Worm (Caenorhabditis elegans) whole organism, L3 larva: Measurements from ENCODE around the gene C04E12.5.

Source experiments
- R02D3.7 ChIP-seq: fragments of 150-350 bp; optimal IDR thresholded peaks from 2 replicates; lab custom pipeline; 2014; ENCODE audit warnings: missing biosample characterization, missing genetic modification characterization
- ZK546.5 ChIP-seq: sonication (generic microtip); optimal IDR thresholded peaks from 2 replicates; lab custom pipeline; 2017; ENCODE audit warnings: missing biosample characterization, missing genetic modification characterization
- ama-1 ChIP-seq: fragments of 150-350 bp; optimal IDR thresholded peaks from 2 replicates; lab custom pipeline; 2018
- ceh-28 ChIP-seq: fragments of 150-350 bp; optimal IDR thresholded peaks from 2 replicates; lab custom pipeline; 2014; ENCODE audit warnings: missing biosample characterization, missing genetic modification reagents, missing genetic modification characterization
- ceh-82 ChIP-seq: fragments of 150-350 bp; optimal IDR thresholded peaks from 2 replicates; lab custom pipeline; 2014; ENCODE audit warnings: missing biosample characterization, missing genetic modification characterization
- ceh-9 ChIP-seq: sonication (generic microtip); optimal IDR thresholded peaks from 2 replicates; lab custom pipeline; 2018; ENCODE audit warnings: missing biosample characterization, missing genetic modification characterization
- daf-12 ChIP-seq: fragments of 150-350 bp; optimal IDR thresholded peaks from 2 replicates; lab custom pipeline; 2014; ENCODE audit warnings: missing biosample characterization, missing genetic modification reagents, missing genetic modification characterization
- egl-27 ChIP-seq: sonication (generic microtip); optimal IDR thresholded peaks from 4 replicates; lab custom pipeline; 2017; ENCODE audit warnings: missing biosample characterization, missing genetic modification reagents, missing genetic modification characterization
- elt-2 ChIP-seq: sonication (generic microtip); optimal IDR thresholded peaks from 2 replicates; lab custom pipeline; 2016; ENCODE audit warnings: missing genetic modification reagents, mild to moderate bottlenecking, missing genetic modification characterization, missing compliant biosample characterization
- elt-3 ChIP-seq, 3 experiments: fragments of 150-350 bp in 1 of 3; sonication (generic microtip) in 2 of 3; optimal IDR thresholded peaks; 2 replicates in 2 of 3; 4 replicates in 1 of 3; lab custom pipeline; 2014 to 2017; ENCODE audit warnings: missing biosample characterization in 3 of 3, missing genetic modification characterization in 3 of 3
- eor-1 ChIP-seq, 2 experiments: fragments of 150-350 bp; optimal IDR thresholded peaks; 2 replicates each; lab custom pipeline; 2014 to 2018; ENCODE audit warnings: missing biosample characterization in 2 of 2, missing genetic modification characterization in 2 of 2
- fkh-10 ChIP-seq: sonication (generic microtip); optimal IDR thresholded peaks from 2 replicates; lab custom pipeline; 2017; ENCODE audit warnings: missing biosample characterization, missing genetic modification reagents, missing genetic modification characterization
- fkh-2 ChIP-seq: fragments of 150-350 bp; optimal IDR thresholded peaks from 2 replicates; lab custom pipeline; 2014; ENCODE audit warnings: missing biosample characterization, missing genetic modification reagents, missing genetic modification characterization
- fos-1 ChIP-seq: fragments of 150-350 bp; optimal IDR thresholded peaks from 2 replicates; lab custom pipeline; 2014; ENCODE audit warnings: missing biosample characterization, missing genetic modification characterization
- hmg-11 ChIP-seq: sonication (generic microtip); optimal IDR thresholded peaks from 2 replicates; lab custom pipeline; 2016; ENCODE audit warnings: missing genetic modification characterization, missing compliant biosample characterization
- jun-1 ChIP-seq: fragments of 150-350 bp; optimal IDR thresholded peaks from 2 replicates; lab custom pipeline; 2014; ENCODE audit warnings: missing biosample characterization, missing genetic modification reagents, missing genetic modification characterization
- lin-39 ChIP-seq: fragments of 150-350 bp; optimal IDR thresholded peaks from 2 replicates; lab custom pipeline; 2018; ENCODE audit warnings: missing biosample characterization, missing genetic modification reagents, missing genetic modification characterization
- lsy-12 ChIP-seq: sonication (generic microtip); optimal IDR thresholded peaks from 2 replicates; lab custom pipeline; 2016; ENCODE audit warnings: mild to moderate bottlenecking, missing genetic modification characterization, missing compliant biosample characterization
- nfya-1 ChIP-seq: sonication (generic microtip); optimal IDR thresholded peaks from 2 replicates; lab custom pipeline; 2017; ENCODE audit warnings: missing genetic modification characterization, mild to moderate bottlenecking, missing compliant biosample characterization, antibody characterized with exemption, moderate library complexity; ENCODE audit not compliant: insufficient read depth
- nhr-11 ChIP-seq: fragments of 150-350 bp; optimal IDR thresholded peaks from 2 replicates; lab custom pipeline; 2014; ENCODE audit warnings: missing biosample characterization, missing genetic modification characterization
- nhr-12 ChIP-seq: fragments of 150-350 bp; optimal IDR thresholded peaks from 2 replicates; lab custom pipeline; 2014; ENCODE audit warnings: missing biosample characterization, missing genetic modification characterization
- nhr-237 ChIP-seq: fragments of 150-350 bp; optimal IDR thresholded peaks from 2 replicates; lab custom pipeline; 2014; ENCODE audit warnings: missing biosample characterization, missing genetic modification characterization
- nhr-25 ChIP-seq: sonication (generic microtip); optimal IDR thresholded peaks from 2 replicates; lab custom pipeline; 2017; ENCODE audit warnings: missing biosample characterization, missing genetic modification characterization
- nhr-28 ChIP-seq: fragments of 150-350 bp; optimal IDR thresholded peaks from 2 replicates; lab custom pipeline; 2014; ENCODE audit warnings: missing biosample characterization, missing genetic modification characterization
- nhr-43 ChIP-seq: sonication (generic microtip); optimal IDR thresholded peaks from 2 replicates; lab custom pipeline; 2016; ENCODE audit warnings: mild to moderate bottlenecking, missing genetic modification characterization, missing compliant biosample characterization; ENCODE audit not compliant: poor library complexity, severe bottlenecking
- nhr-67 ChIP-seq: fragments of 150-350 bp; optimal IDR thresholded peaks from 2 replicates; lab custom pipeline; 2014; ENCODE audit warnings: missing biosample characterization, missing genetic modification characterization
- nhr-76 ChIP-seq: fragments of 150-350 bp; sonication (generic microtip); optimal IDR thresholded peaks from 5 replicates; lab custom pipeline; 2014; ENCODE audit warnings: missing biosample characterization, missing genetic modification characterization
- pha-4 ChIP-seq: fragments of 150-350 bp; optimal IDR thresholded peaks from 2 replicates; lab custom pipeline; 2014; ENCODE audit warnings: missing biosample characterization, missing genetic modification reagents, missing genetic modification characterization
- pqm-1 ChIP-seq: fragments of 150-350 bp; optimal IDR thresholded peaks from 2 replicates; lab custom pipeline; 2017; ENCODE audit warnings: missing biosample characterization, missing genetic modification characterization, inconsistent platforms
- skn-1 ChIP-seq: fragments of 150-350 bp; optimal IDR thresholded peaks from 2 replicates; lab custom pipeline; 2014; ENCODE audit warnings: missing biosample characterization, missing genetic modification characterization
- snpc-4 ChIP-seq: fragments of 150-350 bp; optimal IDR thresholded peaks from 2 replicates; lab custom pipeline; 2014; ENCODE audit warnings: missing biosample characterization, missing genetic modification characterization
- tbx-2 ChIP-seq: sonication (generic microtip); optimal IDR thresholded peaks from 2 replicates; lab custom pipeline; 2016; ENCODE audit warnings: mild to moderate bottlenecking, missing genetic modification characterization, missing compliant biosample characterization
- unc-39 ChIP-seq: sonication (generic microtip); optimal IDR thresholded peaks from 4 replicates; lab custom pipeline; 2017; ENCODE audit warnings: missing biosample characterization, missing genetic modification characterization
- zag-1 ChIP-seq: fragments of 150-350 bp; optimal IDR thresholded peaks from 2 replicates; lab custom pipeline; 2014; ENCODE audit warnings: missing biosample characterization, missing genetic modification characterization
- ztf-11 ChIP-seq: fragments of 150-350 bp; optimal IDR thresholded peaks from 2 replicates; lab custom pipeline; 2014; ENCODE audit warnings: missing biosample characterization, missing genetic modification characterization
- ztf-4 ChIP-seq: fragments of 150-350 bp; optimal IDR thresholded peaks from 2 replicates; lab custom pipeline; 2014; ENCODE audit warnings: missing biosample characterization, missing genetic modification characterization

The C04E12.5 gene

ce11 chrV:3315308-3315707 is 43.1 kb upstream of the C04E12.5 start, which contains the start of gene arrd-19 (continued):
- TF ChIP-seq ceh-28 (tag; lab: Kevin White, UChicago) (peak; percentile 52), ceh-82 (tag; lab: Kevin White, UChicago) (no peak), ama-1 (lab: Kevin White, UChicago) (no peak), daf-12 (tag; lab: Kevin White, UChicago) (no peak), fkh-10 (no peak), tbx-2 (peak; percentile 38), unc-39 (tag; lab: Kevin White, UChicago) (no peak), nhr-25 (tag; lab: Kevin White, UChicago) (peak; percentile 92), eor-1 (tag; optimal IDR thresholded peaks at IDR 0.05; lab: Kevin White, UChicago) (no peak), pha-4 (tag; lab: Kevin White, UChicago) (peak; percentile 89), lin-39 (peak; percentile 60), fkh-2 (no peak), nhr-12 (tag; lab: Kevin White, UChicago) (no peak), egl-27 (no peak), ZK546.5 (tag; lab: Kevin White, UChicago) (no peak), ceh-9 (tag; lab: Kevin White, UChicago) (no peak), nfya-1 (tag; lab: Kevin White, UChicago) (peak; percentile 83)

- TF ChIP-seq egl-27 (no peak), elt-3 (tag; optimal IDR thresholded peaks at IDR 0.05; lab: Kevin White, UChicago) (no peak), zag-1 (tag; lab: Kevin White, UChicago) (no peak), nhr-12 (tag; lab: Kevin White, UChicago) (no peak), fkh-2 (no peak), nhr-237 (tag; lab: Kevin White, UChicago) (no peak), nhr-28 (no peak), ZK546.5 (tag; lab: Kevin White, UChicago) (no peak), elt-2 (tag; lab: Kevin White, UChicago) (no peak), nhr-76 (no peak), fkh-10 (no peak), lin-39 (no peak), eor-1 (tag; optimal IDR thresholded peaks at IDR 0.05; lab: Kevin White, UChicago) (no peak), R02D3.7 (tag; lab: Kevin White, UChicago) (no peak), nhr-43 (tag; lab: Kevin White, UChicago) (no peak), fos-1 (tag; lab: Kevin White, UChicago) (no peak), skn-1 (tag; lab: Kevin White, UChicago) (no peak), daf-12 (tag; lab: Kevin White, UChicago) (no peak), nhr-67 (tag; lab: Kevin White, UChicago) (no peak)
These were observed 42.3 kb upstream of the C04E12.5 start, which contains the start of gene F35F10.1 for ce11 chrV:3316108-3316507. F35F10.1 (plus strand) TSS chrV:3316307.

DNA sequence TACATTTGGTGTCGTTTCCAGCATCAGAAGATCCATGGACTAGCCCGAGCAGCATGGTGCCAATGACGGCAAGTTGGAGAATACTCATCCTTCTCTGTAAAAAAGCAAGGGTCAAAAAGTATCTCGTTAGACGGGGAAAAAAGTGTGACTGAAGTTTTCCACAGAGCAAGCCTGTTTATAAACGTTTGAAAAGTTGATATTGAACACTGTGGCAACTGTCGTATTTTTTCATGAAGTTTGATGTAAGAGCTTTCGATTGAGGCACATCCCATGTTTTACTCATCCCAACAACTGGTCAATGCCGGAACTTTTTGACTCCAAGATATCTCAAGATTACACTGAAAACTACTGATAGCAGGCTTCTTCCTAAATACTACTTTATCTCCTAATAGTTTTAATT is 39.4 kb upstream of the C04E12.5 start, which contains the start of gene F35F10.13:
Gene F35F10.13 (minus strand): TSS at position 101 of the 400 bp plus-strand sequence.
- TF ChIP-seq lsy-12 (tag; lab: Kevin White, UChicago) (no peak), nhr-11 (tag; lab: Kevin White, UChicago) (no peak)

ce11 chrV:3320005-3320404 is 38.4 kb upstream of the C04E12.5 start, which contains the start of gene F35F10.14:
F35F10.14 (minus strand) TSS chrV:3320105.
- TF ChIP-seq daf-12 (tag; lab: Kevin White, UChicago) (no peak), skn-1 (tag; lab: Kevin White, UChicago) (no peak), ceh-82 (tag; lab: Kevin White, UChicago) (no peak), hmg-11 (tag; lab: Kevin White, UChicago) (no peak), lsy-12 (tag; lab: Kevin White, UChicago) (no peak), jun-1 (no peak), ztf-4 (no peak), nhr-12 (tag; lab: Kevin White, UChicago) (no peak), elt-3 (tag; optimal IDR thresholded peaks at IDR 0.05; lab: Kevin White, UChicago) (no peak), snpc-4 (tag; lab: Kevin White, UChicago) (no peak), unc-39 (tag; lab: Kevin White, UChicago) (no peak), nhr-25 (tag; lab: Kevin White, UChicago) (no peak), zag-1 (tag; lab: Kevin White, UChicago) (no peak), fos-1 (tag; lab: Kevin White, UChicago) (no peak), ama-1 (lab: Kevin White, UChicago) (no peak), ZK546.5 (tag; lab: Kevin White, UChicago) (no peak), nhr-11 (tag; lab: Kevin White, UChicago) (no peak), ztf-11 (no peak), pqm-1 (tag; lab: Kevin White, UChicago) (no peak), nfya-1 (tag; lab: Kevin White, UChicago) (no peak)
